Worm (Caenorhabditis elegans) whole organism, L4 larva: ENCODE measurements around the gene che-10.

Experiments used
- R02D3.7 ChIP-seq: fragments of 150-350 bp; sonication (generic microtip); optimal IDR thresholded peaks from 3 replicates; lab custom pipeline; 2014; ENCODE audit warnings: missing biosample characterization, missing genetic modification characterization
- T26A8.4 ChIP-seq: fragments of 200-800 bp; sonication (Bioruptor generic); IDR thresholded peaks from 2 replicates; pipeline ENCODE4 v1.3.6; 2022; ENCODE audit warnings: missing genetic modification characterization, missing compliant biosample characterization
- Y105C5A.15 ChIP-seq: fragments of 200-800 bp; sonication (Bioruptor generic); IDR thresholded peaks from 2 replicates; pipeline ENCODE4 v1.3.6; 2022; ENCODE audit warnings: missing genetic modification characterization, missing compliant biosample characterization
- Y48G9A.11 ChIP-seq: fragments of 200-800 bp; sonication (Bioruptor generic); IDR thresholded peaks from 2 replicates; pipeline ENCODE4 v1.3.6; 2022; ENCODE audit warnings: missing genetic modification reagents, missing genetic modification characterization, missing compliant biosample characterization
- Y5F2A.4 ChIP-seq: fragments of 200-800 bp; sonication (Bioruptor generic); optimal IDR thresholded peaks from 2 replicates; lab custom pipeline; 2018; ENCODE audit warnings: mild to moderate bottlenecking, missing genetic modification characterization, missing compliant biosample characterization
- ZK337.2 ChIP-seq: fragments of 200-800 bp; sonication (Bioruptor generic); IDR thresholded peaks from 2 replicates; pipeline ENCODE4 v1.3.6; 2022; ENCODE audit warnings: missing genetic modification reagents, missing genetic modification characterization, missing compliant biosample characterization
- aly-2 ChIP-seq: sonication (generic microtip); optimal IDR thresholded peaks from 2 replicates; lab custom pipeline; 2018; ENCODE audit warnings: missing biosample characterization, missing genetic modification characterization
- ama-1 ChIP-seq: fragments of 150-350 bp; optimal IDR thresholded peaks from 2 replicates; lab custom pipeline; 2014; ENCODE audit warnings: inconsistent platforms, mixed read lengths
- arid-1 ChIP-seq: fragments of 200-800 bp; sonication (Bioruptor generic); conservative IDR thresholded peaks from 2 replicates; pipeline ENCODE4 v1.3.6; 2022; ENCODE audit warnings: missing genetic modification reagents, missing genetic modification characterization, missing compliant biosample characterization
- ceh-82 ChIP-seq: sonication (generic microtip); optimal IDR thresholded peaks from 2 replicates; lab custom pipeline; 2017; ENCODE audit warnings: missing biosample characterization, missing genetic modification characterization
- daf-16 ChIP-seq, 3 experiments: sonication (generic microtip); optimal IDR thresholded peaks; 2 replicates each; lab custom pipeline; 2016 to 2017; ENCODE audit warnings: missing genetic modification characterization in 3 of 3, missing genetic modification reagents in 3 of 3, mild to moderate bottlenecking in 2 of 3, missing compliant biosample characterization in 2 of 3, missing biosample characterization in 1 of 3, moderate library complexity in 1 of 3
- daf-19 ChIP-seq: fragments of 200-800 bp; sonication (Bioruptor generic); conservative IDR thresholded peaks from 2 replicates; pipeline ENCODE4 v1.3.6; 2022; ENCODE audit warnings: missing genetic modification characterization, missing compliant biosample characterization
- dmd-8 ChIP-seq: fragments of 200-800 bp; sonication (Bioruptor generic); IDR thresholded peaks from 2 replicates; pipeline ENCODE4 v1.3.6; 2022; ENCODE audit warnings: missing genetic modification characterization, missing compliant biosample characterization
- duxl-1 ChIP-seq: sonication (generic microtip); optimal IDR thresholded peaks from 2 replicates; lab custom pipeline; 2016; ENCODE audit warnings: mild to moderate bottlenecking, missing genetic modification characterization, moderate library complexity, missing compliant biosample characterization; ENCODE audit not compliant: poor library complexity
- dve-1 ChIP-seq: sonication (generic microtip); optimal IDR thresholded peaks from 2 replicates; lab custom pipeline; 2017; ENCODE audit warnings: antibody characterized with exemption, mild to moderate bottlenecking, missing genetic modification characterization, missing compliant biosample characterization; ENCODE audit not compliant: insufficient read depth
- egl-43 ChIP-seq: fragments of 200-800 bp; sonication (Bioruptor generic); IDR thresholded peaks from 2 replicates; pipeline ENCODE4 v1.3.6; 2022; ENCODE audit warnings: missing genetic modification reagents, missing genetic modification characterization, missing compliant biosample characterization
- fkh-10 ChIP-seq: fragments of 150-350 bp; optimal IDR thresholded peaks from 2 replicates; lab custom pipeline; 2014; ENCODE audit warnings: missing biosample characterization, missing genetic modification reagents, missing genetic modification characterization
- gei-8 ChIP-seq: fragments of 200-800 bp; sonication (Bioruptor generic); optimal IDR thresholded peaks from 2 replicates; lab custom pipeline; 2018; ENCODE audit warnings: mild to moderate bottlenecking, missing genetic modification characterization, missing compliant biosample characterization
- hlh-11 ChIP-seq: fragments of 200-800 bp; sonication (Bioruptor generic); optimal IDR thresholded peaks from 2 replicates; lab custom pipeline; 2018; ENCODE audit warnings: mild to moderate bottlenecking, missing genetic modification characterization, missing compliant biosample characterization
- jun-1 ChIP-seq: fragments of 150-350 bp; optimal IDR thresholded peaks from 2 replicates; lab custom pipeline; 2014; ENCODE audit warnings: missing biosample characterization, missing genetic modification reagents, missing genetic modification characterization
- lin-15B ChIP-seq: fragments of 150-350 bp; sonication (generic microtip); optimal IDR thresholded peaks from 3 replicates; lab custom pipeline; 2014; ENCODE audit warnings: missing biosample characterization, missing genetic modification characterization
- lsy-2 ChIP-seq, 2 experiments: fragments of 150-350 bp in 1 of 2; sonication (generic microtip) in 1 of 2; optimal IDR thresholded peaks; 2 replicates each; lab custom pipeline; 2014 to 2017; ENCODE audit warnings: missing biosample characterization in 2 of 2, missing genetic modification characterization in 2 of 2
- mdl-1 ChIP-seq, 2 experiments: fragments of 150-350 bp in 1 of 2; sonication (generic microtip) in 1 of 2; optimal IDR thresholded peaks; 2 replicates each; lab custom pipeline; 2014 to 2017; ENCODE audit warnings: missing biosample characterization in 2 of 2, missing genetic modification characterization in 2 of 2
- mdt-29 ChIP-seq: fragments of 200-800 bp; sonication (Bioruptor generic); IDR thresholded peaks from 2 replicates; pipeline ENCODE4 v1.3.6; 2022; ENCODE audit warnings: missing genetic modification reagents, missing genetic modification characterization, missing compliant biosample characterization
- mes-2 ChIP-seq: sonication (generic microtip); optimal IDR thresholded peaks from 2 replicates; lab custom pipeline; 2016; ENCODE audit warnings: missing genotype, mild to moderate bottlenecking, missing genetic modification characterization, missing compliant biosample characterization; ENCODE audit not compliant: poor library complexity, severe bottlenecking
- nhr-10 ChIP-seq: fragments of 150-350 bp; optimal IDR thresholded peaks from 2 replicates; lab custom pipeline; 2014; ENCODE audit warnings: missing biosample characterization, missing genetic modification characterization
- nhr-102 ChIP-seq: sonication (generic microtip); optimal IDR thresholded peaks from 2 replicates; lab custom pipeline; 2016; ENCODE audit warnings: mild to moderate bottlenecking, missing genetic modification characterization, moderate library complexity, missing compliant biosample characterization
- nhr-237 ChIP-seq: sonication (generic microtip); optimal IDR thresholded peaks from 2 replicates; lab custom pipeline; 2017; ENCODE audit warnings: missing biosample characterization, missing genetic modification characterization
- nhr-41 ChIP-seq: fragments of 200-800 bp; sonication (Bioruptor generic); IDR thresholded peaks from 2 replicates; pipeline ENCODE4 v1.3.6; 2022; ENCODE audit warnings: missing genetic modification reagents, missing genetic modification characterization, missing compliant biosample characterization
- sdz-12 ChIP-seq: fragments of 200-800 bp; sonication (Bioruptor generic); optimal IDR thresholded peaks from 2 replicates; lab custom pipeline; 2018; ENCODE audit warnings: mild to moderate bottlenecking, missing genetic modification characterization, missing compliant biosample characterization
- snpc-4 ChIP-seq: fragments of 150-350 bp; optimal IDR thresholded peaks from 2 replicates; lab custom pipeline; 2014; ENCODE audit warnings: missing biosample characterization, missing genetic modification characterization
- spr-1 ChIP-seq: sonication (generic microtip); optimal IDR thresholded peaks from 2 replicates; lab custom pipeline; 2016; ENCODE audit warnings: mild to moderate bottlenecking, missing genetic modification characterization, missing compliant biosample characterization
- tag-97 ChIP-seq: fragments of 200-800 bp; sonication (Bioruptor generic); IDR thresholded peaks from 2 replicates; pipeline ENCODE4 v1.3.6; 2022; ENCODE audit warnings: missing genetic modification characterization, missing compliant biosample characterization
- unc-39 ChIP-seq: sonication (generic microtip); optimal IDR thresholded peaks from 2 replicates; lab custom pipeline; 2017; ENCODE audit warnings: missing biosample characterization, missing genetic modification characterization
- zip-2 ChIP-seq: fragments of 150-350 bp; optimal IDR thresholded peaks from 2 replicates; lab custom pipeline; 2014; ENCODE audit warnings: missing biosample characterization, missing genetic modification characterization
- ztf-11 ChIP-seq: fragments of 150-350 bp; optimal IDR thresholded peaks from 2 replicates; lab custom pipeline; 2014; ENCODE audit warnings: missing biosample characterization, missing genetic modification characterization

Gene che-10

ce11 chrII:4638241-4638640, at the start of gene che-10:
Gene che-10 (minus strand): TSS chrII:4638341.
- TF ChIP-seq ceh-82 (no peak), snpc-4 (tag; lab: Kevin White, UChicago) (no peak), R02D3.7 (tag; lab: Kevin White, UChicago) (no peak), aly-2 (tag; lab: Kevin White, UChicago) (no peak), daf-16 (GFP tag; optimal IDR thresholded peaks at IDR 0.05; lab: Kevin White, UChicago) (no peak), daf-16 (tag; optimal IDR thresholded peaks at IDR 0.05; lab: Kevin White, UChicago) (no peak), Y5F2A.4 (GFP tag; lab: Kevin White, UChicago) (no peak), unc-39 (tag; lab: Kevin White, UChicago) (no peak), T26A8.4 (GFP tag; lab: Robert Waterston, UW) (no peak)

ce11 chrII:4686941-4687340, 48.8 kb upstream of the che-10 start, which contains the start of gene sre-39:
Gene sre-39 (plus strand): TSS chrII:4687241.
- TF ChIP-seq aly-2 (tag; lab: Kevin White, UChicago), result no peak
- no peak for TF ChIP-seq nhr-10
- TF ChIP-seq nhr-102 (tag; lab: Kevin White, UChicago), result no peak

ce11 chrII:4684852-4685251, 46.7 kb upstream of the che-10 start:
- TF ChIP-seq daf-19 (GFP tag; lab: Robert Waterston, UW) (no peak), T26A8.4 (GFP tag; lab: Robert Waterston, UW) (no peak), nhr-237 (tag; lab: Kevin White, UChicago) (no peak), egl-43 (GFP tag; lab: Robert Waterston, UW) (no peak), dve-1 (tag; lab: Kevin White, UChicago) (no peak), Y105C5A.15 (no peak), fkh-10 (GFP tag; lab: Kevin White, UChicago) (no peak), ama-1 (lab: Kevin White, UChicago) (no peak), jun-1 (tag; lab: Kevin White, UChicago) (no peak), ZK337.2 (GFP tag; lab: Robert Waterston, UW) (no peak), mdl-1 (tag; optimal IDR thresholded peaks at IDR 0.05; lab: Kevin White, UChicago) (no peak), ceh-82 (no peak), arid-1 (GFP tag; lab: Robert Waterston, UW) (no peak), mdt-29 (GFP tag; lab: Robert Waterston, UW) (no peak), zip-2 (no peak), lin-15B (no peak), nhr-102 (tag; lab: Kevin White, UChicago) (no peak)

DNA sequence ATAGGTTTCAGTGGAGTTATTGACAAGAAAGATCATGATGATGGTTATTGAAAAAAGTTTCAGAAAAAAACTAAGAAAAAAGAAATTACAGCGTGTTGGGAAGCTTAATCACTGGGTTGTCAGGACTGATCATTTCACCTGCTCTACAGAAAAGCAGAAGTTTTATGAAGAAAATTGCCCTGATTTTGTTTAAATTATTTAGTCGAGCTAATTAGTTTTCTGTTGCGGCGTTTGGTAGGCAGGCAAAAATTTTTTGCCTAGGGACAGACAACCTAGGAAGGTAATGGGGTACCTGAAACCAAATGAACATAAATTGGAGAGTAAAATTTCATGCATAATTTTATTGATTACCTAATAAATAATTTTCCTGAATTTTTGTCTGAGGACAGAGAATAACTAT, 45.6 kb upstream of the che-10 start, which contains the start of gene sre-40:
sre-40 (minus strand) TSS at position 101 of the 400 bp plus-strand sequence.
- TF ChIP-seq tag-97 (GFP tag; lab: Robert Waterston, UW) (no peak), hlh-11 (no peak), sdz-12 (GFP tag; lab: Kevin White, UChicago) (no peak), jun-1 (tag; lab: Kevin White, UChicago) (no peak), mes-2 (tag; lab: Kevin White, UChicago) (no peak), dmd-8 (GFP tag; lab: Robert Waterston, UW) (no peak), ztf-11 (tag; lab: Kevin White, UChicago) (no peak), daf-16 (GFP tag; optimal IDR thresholded peaks at IDR 0.05; lab: Kevin White, UChicago) (no peak), daf-16 (tag; optimal IDR thresholded peaks at IDR 0.05; lab: Kevin White, UChicago) (no peak), spr-1 (tag; lab: Kevin White, UChicago) (no peak), duxl-1 (tag; lab: Kevin White, UChicago) (no peak)

- no peak for TF ChIP-seq Y48G9A.11 (GFP tag; lab: Robert Waterston, UW)
- TF ChIP-seq gei-8 (GFP tag; lab: Kevin White, UChicago), result no peak
- no peak for TF ChIP-seq nhr-41 (GFP tag; lab: Robert Waterston, UW)
- TF ChIP-seq lsy-2 (tag; optimal IDR thresholded peaks at IDR 0.05; lab: Kevin White, UChicago), result no peak
Measured at ce11 chrII:4681391-4681790, 43.2 kb upstream of the che-10 start, which contains the start of gene T05A7.7. Gene T05A7.7 (minus strand): TSS chrII:4681491.
